Worm (Caenorhabditis elegans) whole organism, young adult: ENCODE results near the gene bra-1.

Experiments used
- F10E7.11 ChIP-seq: sonication (generic microtip); optimal IDR thresholded peaks from 2 replicates; lab custom pipeline; 2017; ENCODE audit warnings: mild to moderate bottlenecking, missing genetic modification characterization, moderate library complexity, missing compliant biosample characterization
- F39B2.1 ChIP-seq: fragments of 200-800 bp; sonication (Bioruptor generic); IDR thresholded peaks from 2 replicates; pipeline ENCODE4 v1.3.6; 2022; ENCODE audit warnings: missing genetic modification reagents, missing genetic modification characterization, missing compliant biosample characterization
- Y56A3A.18 ChIP-seq: fragments of 200-800 bp; sonication (Bioruptor generic); IDR thresholded peaks from 2 replicates; pipeline ENCODE4 v1.3.6; 2022; ENCODE audit warnings: missing genetic modification reagents, missing genetic modification characterization, missing compliant biosample characterization
- Y67H2A.10 ChIP-seq: fragments of 200-800 bp; sonication (Bioruptor generic); conservative IDR thresholded peaks from 2 replicates; pipeline ENCODE4 v1.3.6; 2022; ENCODE audit warnings: missing genetic modification reagents, missing genetic modification characterization, missing compliant biosample characterization
- Y79H2A.3 ChIP-seq: fragments of 200-800 bp; sonication (Bioruptor generic); conservative IDR thresholded peaks from 2 replicates; pipeline ENCODE4 v1.3.6; 2022; ENCODE audit warnings: missing genetic modification reagents, missing genetic modification characterization, missing compliant biosample characterization
- Y95B8A.8 ChIP-seq: fragments of 200-800 bp; sonication (Bioruptor generic); IDR thresholded peaks from 2 replicates; pipeline ENCODE4 v1.3.6; 2022; ENCODE audit warnings: missing genetic modification reagents, missing genetic modification characterization, missing compliant biosample characterization
- ZK185.1 ChIP-seq: sonication (generic microtip); optimal IDR thresholded peaks from 2 replicates; lab custom pipeline; 2016; ENCODE audit warnings: mild to moderate bottlenecking, missing genetic modification characterization, missing compliant biosample characterization; ENCODE audit not compliant: poor library complexity, severe bottlenecking
- akir-1 ChIP-seq: fragments of 200-800 bp; sonication (Bioruptor generic); optimal IDR thresholded peaks from 2 replicates; lab custom pipeline; 2018; ENCODE audit warnings: mild to moderate bottlenecking, missing genetic modification characterization, moderate library complexity, missing compliant biosample characterization
- ama-1 ChIP-seq, 3 experiments: fragments of 150-350 bp in 1 of 3; sonication (generic microtip) in 2 of 3; optimal IDR thresholded peaks; 2 replicates each; lab custom pipeline; 2014 to 2018; ENCODE audit warnings: missing biosample characterization in 2 of 3, missing genetic modification characterization in 2 of 3, missing genetic modification reagents in 2 of 3
- aptf-3 ChIP-seq: fragments of 200-800 bp; sonication (Bioruptor generic); IDR thresholded peaks from 2 replicates; pipeline ENCODE4 v1.3.6; 2022; ENCODE audit warnings: missing genetic modification characterization, missing compliant biosample characterization
- attf-3 ChIP-seq: fragments of 200-800 bp; sonication (Bioruptor generic); conservative IDR thresholded peaks from 2 replicates; pipeline ENCODE4 v1.3.6; 2022; ENCODE audit warnings: missing genetic modification reagents, missing genetic modification characterization, missing compliant biosample characterization
- attf-5 ChIP-seq: fragments of 200-800 bp; sonication (Bioruptor generic); optimal IDR thresholded peaks from 2 replicates; lab custom pipeline; 2018; ENCODE audit warnings: mild to moderate bottlenecking, missing genetic modification characterization, missing compliant biosample characterization
- ccch-3 ChIP-seq: fragments of 200-800 bp; sonication (Bioruptor generic); optimal IDR thresholded peaks from 2 replicates; lab custom pipeline; 2018; ENCODE audit warnings: mild to moderate bottlenecking, missing genetic modification characterization, missing compliant biosample characterization
- cebp-1 ChIP-seq, 2 experiments: fragments of 200-800 bp in 1 of 2; sonication (Bioruptor generic) in 1 of 2; sonication (generic microtip) in 1 of 2; IDR thresholded peaks in 1 of 2; optimal IDR thresholded peaks in 1 of 2; 2 replicates each; pipeline versions ENCODE4 v1.3.6 to Lab custom; 2017 to 2022; ENCODE audit warnings: missing compliant biosample characterization in 2 of 2, missing genetic modification characterization in 2 of 2, mild to moderate bottlenecking in 1 of 2, missing genetic modification reagents in 1 of 2, moderate library complexity in 1 of 2
- ceh-58 ChIP-seq: fragments of 200-800 bp; sonication (Bioruptor generic); IDR thresholded peaks from 2 replicates; pipeline ENCODE4 v1.3.6; 2022; ENCODE audit warnings: missing genetic modification characterization, missing compliant biosample characterization
- ceh-79 ChIP-seq: sonication (generic microtip); optimal IDR thresholded peaks from 2 replicates; lab custom pipeline; 2017; ENCODE audit warnings: mild to moderate bottlenecking, missing genetic modification characterization, missing compliant biosample characterization
- dox-1 ChIP-seq: fragments of 200-800 bp; sonication (Bioruptor generic); IDR thresholded peaks from 2 replicates; pipeline ENCODE4 v1.3.6; 2022; ENCODE audit warnings: missing genetic modification reagents, missing genetic modification characterization, missing compliant biosample characterization
- egrh-3 ChIP-seq: fragments of 200-800 bp; sonication (Bioruptor generic); IDR thresholded peaks from 2 replicates; pipeline ENCODE4 v1.3.6; 2022; ENCODE audit warnings: missing genetic modification reagents, missing genetic modification characterization, missing compliant biosample characterization
- hmg-1.2 ChIP-seq: fragments of 200-800 bp; sonication (Bioruptor generic); IDR thresholded peaks from 2 replicates; pipeline ENCODE4 v1.3.6; 2022; ENCODE audit warnings: missing genetic modification reagents, missing genetic modification characterization, missing compliant biosample characterization
- hsf-1 ChIP-seq: fragments of 200-800 bp; sonication (Bioruptor generic); IDR thresholded peaks from 2 replicates; pipeline ENCODE4 v1.3.6; 2022; ENCODE audit warnings: missing genetic modification reagents, missing genetic modification characterization, missing compliant biosample characterization
- lag-1 ChIP-seq: fragments of 200-800 bp; sonication (Bioruptor generic); IDR thresholded peaks from 2 replicates; pipeline ENCODE4 v1.3.6; 2022; ENCODE audit warnings: missing genetic modification reagents, missing genetic modification characterization, missing compliant biosample characterization
- lin-35 ChIP-seq, 3 experiments: fragments of 150-350 bp in 2 of 3; sonication (generic microtip) in 1 of 3; optimal IDR thresholded peaks; 2 replicates each; lab custom pipeline; 2014 to 2018; ENCODE audit warnings: missing biosample characterization in 3 of 3, missing genetic modification characterization in 3 of 3, missing genetic modification reagents in 3 of 3
- lin-40 ChIP-seq: sonication (generic microtip); optimal IDR thresholded peaks from 2 replicates; lab custom pipeline; 2016; ENCODE audit warnings: missing genetic modification characterization, mild to moderate bottlenecking, missing compliant biosample characterization, missing genotype, missing genetic modification reagents
- lin-54 ChIP-seq: fragments of 200-800 bp; sonication (Bioruptor generic); optimal IDR thresholded peaks from 2 replicates; lab custom pipeline; 2018; ENCODE audit warnings: mild to moderate bottlenecking, missing genetic modification characterization, missing compliant biosample characterization
- lsl-1 ChIP-seq: fragments of 200-800 bp; sonication (Bioruptor generic); optimal IDR thresholded peaks from 2 replicates; lab custom pipeline; 2018; ENCODE audit warnings: mild to moderate bottlenecking, missing genetic modification characterization, moderate library complexity, missing compliant biosample characterization
- madf-8 ChIP-seq: fragments of 200-800 bp; sonication (Bioruptor generic); conservative IDR thresholded peaks from 2 replicates; pipeline ENCODE4 v1.3.6; 2022; ENCODE audit warnings: missing genetic modification reagents, missing genetic modification characterization, missing compliant biosample characterization
- mcd-1 ChIP-seq: fragments of 200-800 bp; sonication (Bioruptor generic); IDR thresholded peaks from 2 replicates; pipeline ENCODE4 v1.3.6; 2022; ENCODE audit warnings: missing genetic modification reagents, missing genetic modification characterization, missing compliant biosample characterization
- nhr-80 ChIP-seq: sonication (generic microtip); optimal IDR thresholded peaks from 2 replicates; lab custom pipeline; 2016; ENCODE audit warnings: missing genetic modification characterization, missing compliant biosample characterization
- rcor-1 ChIP-seq: fragments of 200-800 bp; sonication (Bioruptor generic); IDR thresholded peaks from 2 replicates; pipeline ENCODE4 v1.3.6; 2022; ENCODE audit warnings: missing genetic modification reagents, missing genetic modification characterization, missing compliant biosample characterization
- rec-8 ChIP-seq, 2 experiments: sonication (generic microtip); optimal IDR thresholded peaks; 2 replicates each; lab custom pipeline; 2016; ENCODE audit warnings: mild to moderate bottlenecking in 2 of 2, missing genetic modification characterization in 2 of 2, missing genetic modification reagents in 2 of 2, missing genotype in 2 of 2, missing biosample characterization in 1 of 2, missing compliant biosample characterization in 1 of 2, moderate library complexity in 1 of 2
- repo-1 ChIP-seq: sonication (generic microtip); optimal IDR thresholded peaks from 2 replicates; lab custom pipeline; 2017; ENCODE audit warnings: mild to moderate bottlenecking, missing genetic modification characterization, missing compliant biosample characterization
- rpc-1 ChIP-seq, 2 experiments: fragments of 150-350 bp in 1 of 2; sonication (generic microtip) in 1 of 2; optimal IDR thresholded peaks; 2 replicates each; lab custom pipeline; 2014 to 2018; ENCODE audit warnings: missing biosample characterization in 1 of 2, missing genetic modification characterization in 1 of 2, missing genetic modification reagents in 1 of 2, missing genotype in 1 of 2
- sdz-38 ChIP-seq: sonication (generic microtip); optimal IDR thresholded peaks from 2 replicates; lab custom pipeline; 2016; ENCODE audit warnings: missing genotype, missing genetic modification characterization, missing compliant biosample characterization
- somi-1 ChIP-seq: fragments of 200-800 bp; sonication (Bioruptor generic); optimal IDR thresholded peaks from 2 replicates; lab custom pipeline; 2018; ENCODE audit warnings: mild to moderate bottlenecking, missing genetic modification characterization, missing compliant biosample characterization
- tbp1 ChIP-seq: fragments of 200-800 bp; sonication (Bioruptor generic); optimal IDR thresholded peaks from 2 replicates; lab custom pipeline; 2018; ENCODE audit warnings: mild to moderate bottlenecking, missing genetic modification characterization, missing compliant biosample characterization
- unc-62 ChIP-seq: fragments of 150-350 bp; optimal IDR thresholded peaks from 2 replicates; lab custom pipeline; 2014; ENCODE audit warnings: missing biosample characterization, missing genetic modification reagents, missing genetic modification characterization
- zfh-2 ChIP-seq: fragments of 200-800 bp; sonication (Bioruptor generic); conservative IDR thresholded peaks from 2 replicates; pipeline ENCODE4 v1.3.6; 2022; ENCODE audit warnings: missing genetic modification reagents, missing genetic modification characterization, missing compliant biosample characterization
- ztf-26 ChIP-seq: sonication (generic microtip); optimal IDR thresholded peaks from 2 replicates; lab custom pipeline; 2017; ENCODE audit warnings: missing genetic modification characterization, missing compliant biosample characterization
- ztf-3 ChIP-seq: fragments of 200-800 bp; sonication (Bioruptor generic); optimal IDR thresholded peaks from 2 replicates; lab custom pipeline; 2018; ENCODE audit warnings: mild to moderate bottlenecking, missing genetic modification characterization, missing compliant biosample characterization

The bra-1 gene

ce11 chrX:13591175-13591574 is 7.1 kb upstream of the bra-1 start, which contains the start of gene col-44:
col-44 (plus strand) TSS chrX:13591475.
- TF ChIP-seq F39B2.1 (GFP tag; lab: Robert Waterston, UW): no peak
- TF ChIP-seq ceh-79 (tag; lab: Kevin White, UChicago): no peak
- no peak for TF ChIP-seq sdz-38
- TF ChIP-seq ZK185.1 (tag; lab: Kevin White, UChicago): no peak
- no peak for TF ChIP-seq hsf-1 (GFP tag; lab: Robert Waterston, UW)
- no peak for TF ChIP-seq akir-1

ce11 chrX:13591953-13592352 is 6.3 kb upstream of the bra-1 start:
- TF ChIP-seq zfh-2 (GFP tag; lab: Robert Waterston, UW) (peak; percentile 91), egrh-3 (GFP tag; lab: Robert Waterston, UW) (peak; percentile 98), mcd-1 (peak; percentile 62), ztf-3 (no peak), dox-1 (0 out of 2 replicates have a peak, but pooled peaks have one; percentile 14)

ce11 chrX:13592367-13592766 is 5.9 kb upstream of the bra-1 start, which contains the start of gene F54B11.4:
F54B11.4 (plus strand) TSS chrX:13592667.
- TF ChIP-seq lin-54 (GFP tag; lab: Kevin White, UChicago) (no peak), cebp-1 (GFP tag; IDR thresholded peaks at IDR 0.05; lab: Robert Waterston, UW) (no peak), cebp-1 (tag; optimal IDR thresholded peaks at IDR 0.05; lab: Kevin White, UChicago) (peak; percentile 62)

ce11 chrX:13596003-13596767 is 2.1 kb upstream of the bra-1 start, which contains the start of gene F54B11.5:
F54B11.5 (minus strand) TSS chrX:13596068.
- TF ChIP-seq zfh-2 (GFP tag; lab: Robert Waterston, UW): no peak
- TF ChIP-seq nhr-80 (tag; lab: Kevin White, UChicago): peak; percentile 25
- TF ChIP-seq Y95B8A.8: no peak
- no peak for TF ChIP-seq Y56A3A.18
- no peak for TF ChIP-seq ztf-26
- TF ChIP-seq rpc-1 (optimal IDR thresholded peaks at IDR 0.05; lab: Kevin White, UChicago): no peak
- TF ChIP-seq rpc-1 (tag; optimal IDR thresholded peaks at IDR 0.05; lab: Kevin White, UChicago): no peak
- no peak for TF ChIP-seq hsf-1 (GFP tag; lab: Robert Waterston, UW)
- TF ChIP-seq lsl-1 (GFP tag; lab: Kevin White, UChicago): no peak
- TF ChIP-seq cebp-1 (GFP tag; IDR thresholded peaks at IDR 0.05; lab: Robert Waterston, UW): no peak
- TF ChIP-seq cebp-1 (tag; optimal IDR thresholded peaks at IDR 0.05; lab: Kevin White, UChicago): no peak
- TF ChIP-seq ceh-58 (GFP tag; lab: Robert Waterston, UW): no peak
- TF ChIP-seq attf-3 (GFP tag; lab: Robert Waterston, UW): peak; percentile 89
- no peak for TF ChIP-seq Y79H2A.3 (GFP tag; lab: Robert Waterston, UW)
- no peak for TF ChIP-seq F10E7.11
- TF ChIP-seq rec-8 (tag; optimal IDR thresholded peaks at IDR 0.05; lab: Kevin White, UChicago): no peak
- TF ChIP-seq lin-35 (GFP tag; optimal IDR thresholded peaks at IDR 0.05; lab: Kevin White, UChicago): peak in 1 of 3 experiments; percentile 37
- no peak for TF ChIP-seq ccch-3 (GFP tag; lab: Kevin White, UChicago)
- no peak for TF ChIP-seq unc-62
- no peak for TF ChIP-seq tbp1
- TF ChIP-seq ZK185.1 (tag; lab: Kevin White, UChicago): no peak
- TF ChIP-seq somi-1 (GFP tag; lab: Kevin White, UChicago): no peak
- TF ChIP-seq rcor-1 (GFP tag; lab: Robert Waterston, UW): no peak
- TF ChIP-seq repo-1 (tag; lab: Kevin White, UChicago): no peak
- TF ChIP-seq ama-1 (optimal IDR thresholded peaks at IDR 0.05; lab: Kevin White, UChicago): no peak
- TF ChIP-seq ama-1 (GFP tag; optimal IDR thresholded peaks at IDR 0.05; lab: Kevin White, UChicago): no peak
- TF ChIP-seq aptf-3: no peak
- TF ChIP-seq attf-5 (GFP tag; lab: Kevin White, UChicago): peak; percentile 57
- TF ChIP-seq lin-40 (tag; lab: Kevin White, UChicago): peak; percentile 9
- no peak for TF ChIP-seq Y67H2A.10 (GFP tag; lab: Robert Waterston, UW)
- TF ChIP-seq madf-8 (GFP tag; lab: Robert Waterston, UW): no peak
- no peak for TF ChIP-seq lag-1 (GFP tag; lab: Robert Waterston, UW)
- TF ChIP-seq hmg-1.2 (GFP tag; lab: Robert Waterston, UW): peak; percentile 61; the same call in 1 of the 2 replicates
